Worm (Caenorhabditis elegans): Measurements from ENCODE around the gene mfsd-11.

The mfsd-11 gene

ce11 chrX:12154055-12154898, at the start of gene mfsd-11:
Gene mfsd-11 (minus strand): TSS chrX:12154105.
- TF ChIP-seq lin-13 (GFP tag; optimal IDR thresholded peaks at IDR 0.05) (no peak), aha-1 (tag; optimal IDR thresholded peaks at IDR 0.05) (no peak), sptf-1 (tag; optimal IDR thresholded peaks at IDR 0.05) (no peak), elt-2 (tag; optimal IDR thresholded peaks at IDR 0.05) (peak; percentile 26), Y116A8C.19 (tag; optimal IDR thresholded peaks at IDR 0.05; ENCODE audit: borderline replicate concordance) (no peak), swsn-7 (tag; optimal IDR thresholded peaks at IDR 0.05) (no peak)

- TF ChIP-seq nhr-28 (tag; optimal IDR thresholded peaks at IDR 0.05) (no peak), nhr-85 (tag) (no peak), lin-35 (GFP tag; optimal IDR thresholded peaks at IDR 0.05) (no peak), unc-30 (tag; optimal IDR thresholded peaks at IDR 0.05) (no peak), zip-4 (GFP tag; optimal IDR thresholded peaks at IDR 0.05) (no peak), vab-15 (tag; optimal IDR thresholded peaks at IDR 0.05) (no peak), nhr-77 (tag; optimal IDR thresholded peaks at IDR 0.05) (no peak), nhr-47 (tag; optimal IDR thresholded peaks at IDR 0.05) (peak; percentile 36), ama-1 (optimal IDR thresholded peaks at IDR 0.05) (no peak), pqm-1 (tag; optimal IDR thresholded peaks at IDR 0.05) (no peak), ztf-4 (tag; optimal IDR thresholded peaks at IDR 0.05) (no peak), nhr-11 (tag; optimal IDR thresholded peaks at IDR 0.05) (no peak), mef-2 (tag; optimal IDR thresholded peaks at IDR 0.05) (peak; percentile 52), irx-1 (tag; optimal IDR thresholded peaks at IDR 0.05) (no peak), F16B12.6 (tag; optimal IDR thresholded peaks at IDR 0.05) (no peak), pag-3 (tag; optimal IDR thresholded peaks at IDR 0.05; ENCODE audit: borderline replicate concordance, insufficient read depth) (no peak), fkh-10 (GFP tag; optimal IDR thresholded peaks at IDR 0.05) (no peak), lin-14 (GFP tag; optimal IDR thresholded peaks at IDR 0.05) (peak; percentile 73), rnt-1 (tag; optimal IDR thresholded peaks at IDR 0.05) (no peak), ceh-8 (GFP tag; optimal IDR thresholded peaks at IDR 0.05) (no peak), fkh-8 (tag; optimal IDR thresholded peaks at IDR 0.05) (peak; percentile 55), fos-1 (tag; optimal IDR thresholded peaks at IDR 0.05) (no peak), ceh-90 (tag; optimal IDR thresholded peaks at IDR 0.05) (no peak), unc-98 (GFP tag; IDR thresholded peaks at IDR 0.05) (no peak), blmp-1 (tag; optimal IDR thresholded peaks at IDR 0.05) (no peak), nhr-71 (tag; optimal IDR thresholded peaks at IDR 0.05) (peak; percentile 32), nhr-19 (GFP tag; conservative IDR thresholded peaks at IDR 0.05) (no peak), egl-13 (tag; optimal IDR thresholded peaks at IDR 0.05) (peak; percentile 39), lin-15B (tag; optimal IDR thresholded peaks at IDR 0.05) (no peak), dsc-1 (tag; optimal IDR thresholded peaks at IDR 0.05) (peak; percentile 20)
Observed at ce11 chrX:12201840-12202239, 47.9 kb upstream of the mfsd-11 start.

- TF ChIP-seq elt-2 (tag; optimal IDR thresholded peaks at IDR 0.05): no peak
- TF ChIP-seq lir-3 (tag; optimal IDR thresholded peaks at IDR 0.05; ENCODE audit: poor library complexity): no peak
- TF ChIP-seq ceh-90 (tag; optimal IDR thresholded peaks at IDR 0.05): no peak
- no peak for TF ChIP-seq lsy-2 (tag; optimal IDR thresholded peaks at IDR 0.05)
- TF ChIP-seq mdl-1 (tag; optimal IDR thresholded peaks at IDR 0.05): no peak
- no peak for TF ChIP-seq egl-13 (tag; optimal IDR thresholded peaks at IDR 0.05)
- no peak for TF ChIP-seq dpl-1 (GFP tag; optimal IDR thresholded peaks at IDR 0.05)
- no peak for TF ChIP-seq nhr-19 (GFP tag; conservative IDR thresholded peaks at IDR 0.05)
- no peak for TF ChIP-seq irx-1 (tag; optimal IDR thresholded peaks at IDR 0.05)
Observed at ce11 chrX:12201435-12201834, 47.5 kb upstream of the mfsd-11 start.

Measured in whole organism, L1 larva.